Fruit fly (Drosophila melanogaster) whole organism, pupa: ENCODE measurements around the gene CG9147.
A peak's percentile ranks its signal among the peaks of the same experiment; 100 is the strongest.

ENCODE experiments used
- CG12605 ChIP-seq: fragments of 200-800 bp; sonication (Bioruptor generic); IDR thresholded peaks from 2 replicates; pipeline ENCODE4 v1.3.6; 2022; ENCODE audit warnings: missing biosample characterization, missing genetic modification characterization
- CG32121 ChIP-seq: fragments of 200-800 bp; sonication (Bioruptor generic); IDR thresholded peaks from 2 replicates; pipeline ENCODE4 v1.3.6; 2022; ENCODE audit warnings: missing biosample characterization, missing genetic modification characterization
- D1 ChIP-seq: fragments of 200-800 bp; sonication (Bioruptor generic); optimal IDR thresholded peaks from 2 replicates; lab custom pipeline; 2018; ENCODE audit warnings: missing biosample characterization, mild to moderate bottlenecking, missing genetic modification characterization, moderate library complexity
- Snoo ChIP-seq: fragments of 200-800 bp; sonication (Bioruptor generic); optimal IDR thresholded peaks from 3 replicates; lab custom pipeline; 2017; ENCODE audit warnings: missing biosample characterization, mild to moderate bottlenecking, missing genetic modification characterization, inconsistent platforms
- rn ChIP-seq: fragments of 200-800 bp; sonication (Bioruptor generic); IDR thresholded peaks from 2 replicates; pipeline ENCODE4 v1.3.6; 2022; ENCODE audit warnings: missing biosample characterization, missing genetic modification characterization

DNA sequence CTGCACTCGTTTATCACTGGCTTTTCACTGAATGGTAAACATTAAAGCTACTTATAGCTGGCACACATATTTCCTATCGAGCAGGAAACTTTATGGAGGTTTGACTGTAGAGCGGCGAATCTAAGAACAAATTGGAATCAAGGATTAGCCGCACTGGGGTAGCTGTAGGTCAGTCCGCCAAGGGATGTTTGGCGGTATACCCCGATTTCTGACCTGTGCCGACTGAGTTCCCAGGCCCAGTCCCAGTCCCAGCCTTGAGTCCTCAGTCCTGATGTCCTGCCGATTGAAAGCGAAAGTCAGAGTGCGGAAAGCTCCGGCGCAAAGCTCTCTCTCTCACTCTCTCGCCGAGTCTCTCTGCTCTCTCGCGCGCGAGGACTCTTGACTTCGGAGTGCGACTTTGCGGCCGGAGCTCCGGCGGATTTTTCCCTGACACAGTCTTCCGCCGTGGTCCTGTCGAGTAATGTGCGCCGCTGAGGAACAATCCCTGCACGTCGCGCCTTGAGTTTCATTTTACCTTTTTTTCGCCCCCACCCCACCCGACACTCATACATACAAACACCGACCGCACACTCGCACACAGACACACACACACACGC, 11.8 kb upstream of the CG9147 start, which contains the start of gene CG13995:
- no peak for TF ChIP-seq D1 (tag; lab: Kevin White, UChicago)
- TF ChIP-seq CG12605: 0 out of 2 replicates have a peak, but pooled peaks have one; percentile 11
- TF ChIP-seq Snoo (tag; lab: Kevin White, UChicago): no peak
- peak; percentile 19; the same call in 1 of the 2 replicates for TF ChIP-seq CG32121 (GFP tag; lab: Robert Waterston, UW)
- TF ChIP-seq rn (GFP tag; lab: Robert Waterston, UW): no peak
